Fruit fly (Drosophila melanogaster) S2 (cell line): ENCODE measurements around the gene Atg1.

Source experiments
- CG8478 ChIP-seq: fragments of >200 bp; optimal IDR thresholded peaks from 2 replicates; lab custom pipeline; 2018
- CTCF ChIP-seq, 2 experiments: fragments of >200 bp; optimal IDR thresholded peaks; 2 replicates each; lab custom pipeline; 2018

Atg1 gene

DNA sequence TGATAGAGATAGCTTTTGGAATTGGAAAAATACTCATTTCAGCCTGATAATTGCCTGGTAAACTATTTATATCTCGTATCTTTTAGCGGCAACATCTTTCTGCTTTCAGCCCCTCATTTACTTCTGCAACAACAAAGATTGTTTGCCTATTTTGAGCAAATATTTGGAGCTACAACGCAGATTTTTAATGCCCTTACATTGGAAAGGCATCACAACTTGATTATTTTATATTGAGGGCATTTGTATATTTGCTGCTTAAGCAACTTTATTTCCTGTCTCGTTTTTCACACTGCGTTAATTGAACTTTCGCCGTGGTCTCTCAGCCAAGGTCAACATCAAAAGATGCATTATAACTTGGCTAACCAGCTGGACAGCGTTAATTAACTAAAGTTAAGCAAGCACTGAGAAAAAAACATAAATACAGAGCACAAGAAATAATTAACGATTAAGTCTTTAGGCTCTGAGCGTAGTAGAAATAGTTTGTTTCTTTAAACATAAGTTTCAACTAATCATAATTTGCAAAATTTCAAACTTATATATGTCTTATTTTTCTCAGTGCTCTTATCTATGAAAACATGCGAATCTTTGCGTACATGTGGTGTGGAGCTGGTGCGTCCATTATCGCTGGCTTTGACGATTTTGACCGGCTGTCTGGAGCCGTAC lies 26.5 kb upstream of the Atg1 start:
- TF ChIP-seq CG8478 (lab: Kevin White, UChicago): no peak
- TF ChIP-seq CTCF (optimal IDR thresholded peaks at IDR 0.05; lab: Kevin White, UChicago): no peak

DNA sequence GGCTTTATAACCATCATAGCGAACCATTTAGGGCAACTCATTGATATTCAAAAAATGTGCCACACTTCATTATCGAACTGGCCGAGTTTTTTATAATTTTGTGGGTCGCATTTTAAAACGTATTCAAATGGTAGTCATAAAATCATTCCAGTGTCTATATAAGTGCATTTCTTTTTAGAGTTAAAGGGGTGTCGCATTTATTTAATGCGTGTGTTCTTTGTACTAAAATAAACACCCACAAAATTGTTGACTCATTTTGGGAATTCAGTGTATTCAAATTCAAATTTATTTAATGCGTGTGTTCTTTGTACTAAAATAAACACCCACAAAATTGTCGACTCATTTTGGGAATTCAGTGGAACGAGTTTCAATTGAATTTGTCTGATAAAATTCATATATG lies 25.5 kb upstream of the Atg1 start:
- TF ChIP-seq CTCF (optimal IDR thresholded peaks at IDR 0.05; lab: Kevin White, UChicago) (no peak), CG8478 (lab: Kevin White, UChicago) (no peak)

DNA sequence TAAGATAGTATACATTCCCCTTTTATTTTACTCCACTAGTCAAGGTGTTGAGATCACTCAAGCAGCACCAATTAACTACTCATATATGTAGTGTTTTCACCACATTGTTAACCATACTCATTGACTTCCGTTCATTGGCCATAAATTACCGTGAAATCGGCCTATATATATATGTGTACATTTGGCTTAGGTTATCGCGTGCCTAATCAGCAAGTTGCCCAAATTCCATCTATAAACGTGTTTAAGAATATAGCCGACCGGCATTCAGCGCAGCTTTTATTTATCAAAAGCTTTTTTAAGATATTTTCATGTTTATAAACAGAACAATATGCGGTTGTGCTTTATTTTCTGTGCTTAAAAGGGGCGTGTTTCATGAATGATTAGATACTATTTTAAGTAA lies 23.6 kb upstream of the Atg1 start:
- no peak for TF ChIP-seq CTCF (optimal IDR thresholded peaks at IDR 0.05; lab: Kevin White, UChicago)
- no peak for TF ChIP-seq CG8478 (lab: Kevin White, UChicago)

- no peak for TF ChIP-seq CG8478 (lab: Kevin White, UChicago)
- TF ChIP-seq CTCF (optimal IDR thresholded peaks at IDR 0.05; lab: Kevin White, UChicago): no peak
Observed at dm6 chr3L:12827705-12828104, 22.8 kb upstream of the Atg1 start.

DNA sequence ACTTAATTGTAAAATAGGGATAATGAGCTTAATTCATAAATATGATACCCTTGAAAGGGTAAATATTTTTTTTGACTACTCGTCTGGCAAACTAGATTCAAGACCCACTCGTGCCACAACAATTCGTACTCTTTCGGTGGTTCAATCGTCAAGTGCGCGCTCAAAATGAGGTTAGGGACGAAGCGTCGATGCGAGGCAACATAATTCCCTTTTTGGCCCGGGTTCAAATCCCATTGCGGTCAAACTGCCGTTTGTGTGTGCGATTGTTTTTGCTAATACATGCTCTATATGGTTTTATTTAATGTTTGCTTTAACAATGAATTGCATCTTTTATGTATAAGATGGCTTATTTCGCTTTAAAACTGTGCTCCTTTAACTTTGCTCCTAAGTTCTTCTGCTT lies 10.8 kb upstream of the Atg1 start:
- TF ChIP-seq CG8478 (lab: Kevin White, UChicago) (no peak), CTCF (optimal IDR thresholded peaks at IDR 0.05; lab: Kevin White, UChicago) (no peak)

- TF ChIP-seq CG8478 (lab: Kevin White, UChicago) (no peak), CTCF (optimal IDR thresholded peaks at IDR 0.05; lab: Kevin White, UChicago) (no peak)
Observed at dm6 chr3L:12814806-12815205, 9.9 kb upstream of the Atg1 start.

DNA sequence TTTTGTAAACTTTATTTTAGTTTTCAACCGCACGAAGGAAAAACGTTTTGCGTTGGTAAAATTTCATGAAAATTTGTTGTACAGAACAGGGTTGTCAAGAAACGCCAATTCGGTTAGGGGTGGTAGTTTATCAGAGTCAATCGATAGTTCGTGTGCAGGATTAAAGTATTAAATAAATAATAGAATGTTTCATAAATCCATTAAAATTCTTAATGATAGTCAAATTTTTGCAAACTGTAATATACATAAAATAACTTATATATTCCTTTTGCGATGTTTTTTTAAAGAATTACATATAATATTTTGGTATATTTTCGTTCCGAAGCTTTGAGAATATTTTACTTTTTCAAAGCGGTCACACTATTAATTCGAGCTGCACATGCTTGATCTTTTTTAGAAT lies 9.0 kb upstream of the Atg1 start, which contains the start of the genes Sf3a2 and CG42588:
Gene Sf3a2 (minus strand): TSS at position 113 of the 400 bp plus-strand sequence.
Gene CG42588 (plus strand): TSS at position 348 of the 400 bp plus-strand sequence.
- no peak for TF ChIP-seq CG8478 (lab: Kevin White, UChicago)
- TF ChIP-seq CTCF (optimal IDR thresholded peaks at IDR 0.05; lab: Kevin White, UChicago): no peak

DNA sequence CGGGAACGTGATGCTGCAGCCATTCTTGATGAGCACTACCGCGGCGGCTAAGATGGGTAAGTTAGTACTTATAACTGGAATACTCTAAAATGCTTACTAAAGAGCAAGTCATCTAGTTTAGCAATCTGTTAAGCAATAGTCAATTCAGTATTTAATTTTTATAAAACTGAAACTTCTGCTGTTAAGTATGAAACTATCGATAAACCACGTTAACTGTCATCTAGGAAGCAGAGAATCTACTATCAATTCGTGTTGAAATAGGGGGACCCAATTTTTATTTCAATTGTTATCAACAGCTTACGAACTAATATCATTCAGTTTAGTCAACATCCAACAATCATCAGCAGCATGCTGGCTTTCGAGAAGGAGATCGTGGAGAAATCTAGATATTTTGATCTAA lies 3.5 kb upstream of the Atg1 start, which contains the start of gene CG32110:
Gene CG32110 (plus strand): TSS at position 301 of the 400 bp plus-strand sequence.
- TF ChIP-seq CG8478 (lab: Kevin White, UChicago) (no peak), CTCF (optimal IDR thresholded peaks at IDR 0.05; lab: Kevin White, UChicago) (no peak)

DNA sequence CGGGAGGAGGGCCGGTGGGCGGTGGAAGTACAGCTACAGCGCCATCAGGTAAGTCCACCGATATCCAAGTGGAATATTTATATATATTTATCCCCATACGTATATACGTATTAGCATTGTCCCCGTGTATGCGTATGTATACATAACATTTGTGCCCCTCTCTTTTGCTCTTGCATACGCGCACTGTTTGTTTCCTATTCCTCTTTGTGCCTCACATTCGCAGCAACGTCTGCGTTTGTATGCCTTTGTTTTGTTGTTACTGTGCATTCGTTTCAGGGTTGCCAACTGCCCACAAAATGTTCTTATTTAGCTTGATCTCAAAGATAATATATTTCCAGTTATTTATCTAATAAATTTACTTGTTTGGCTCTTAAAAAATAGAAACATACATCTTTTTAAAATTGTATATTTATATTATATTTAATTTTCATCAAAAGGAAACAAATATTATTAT lies 1.4 kb upstream of the Atg1 start:
- TF ChIP-seq CG8478 (lab: Kevin White, UChicago) (no peak), CTCF (optimal IDR thresholded peaks at IDR 0.05; lab: Kevin White, UChicago) (no peak)

DNA sequence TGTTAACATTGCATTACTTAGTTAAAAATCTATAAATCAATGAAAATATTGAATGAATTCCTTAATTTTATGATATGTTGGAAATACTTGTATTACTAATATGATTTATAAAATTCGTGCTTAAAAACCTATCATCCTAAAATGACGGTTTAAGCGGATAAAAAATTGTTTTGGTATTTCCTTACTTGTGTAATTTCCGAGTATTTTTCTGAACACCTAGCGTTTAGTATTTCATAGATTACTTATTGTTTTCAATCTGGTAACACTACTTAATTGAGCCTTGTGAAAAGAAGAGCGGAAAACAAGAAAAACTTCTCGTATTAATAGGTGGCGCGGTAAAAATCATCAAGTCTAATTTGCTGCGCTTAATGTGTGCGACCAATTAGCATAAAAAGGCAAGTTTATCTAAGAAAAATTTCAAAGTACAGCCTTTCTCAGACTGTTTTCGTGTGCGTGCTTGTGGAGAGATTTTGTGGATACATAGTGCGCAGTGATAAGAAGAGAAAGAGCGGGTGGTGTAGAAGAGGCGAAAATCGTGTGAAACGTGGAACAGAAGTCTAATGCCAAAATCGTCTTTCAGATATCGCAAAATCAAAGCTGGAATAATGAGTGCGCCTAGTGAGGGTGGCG lies 859 bp upstream of the Atg1 start, which contains the start of gene Sap130:
Gene Sap130 (plus strand): TSS at position 243 of the 630 bp plus-strand sequence.
- TF ChIP-seq CG8478 (lab: Kevin White, UChicago): no peak
- TF ChIP-seq CTCF (optimal IDR thresholded peaks at IDR 0.05; lab: Kevin White, UChicago): peak; percentile 35

dm6 chr3L:12804035-12804729 lies 734 bp downstream of the Atg1 start:
- TF ChIP-seq CG8478 (lab: Kevin White, UChicago) (no peak), CTCF (optimal IDR thresholded peaks at IDR 0.05; lab: Kevin White, UChicago) (no peak)

dm6 chr3L:12803159-12804034 lies 1.5 kb downstream of the Atg1 start:
- TF ChIP-seq CTCF (optimal IDR thresholded peaks at IDR 0.05; lab: Kevin White, UChicago) (no peak), CG8478 (lab: Kevin White, UChicago) (no peak)

- TF ChIP-seq CTCF (optimal IDR thresholded peaks at IDR 0.05; lab: Kevin White, UChicago): no peak
- no peak for TF ChIP-seq CG8478 (lab: Kevin White, UChicago)
Observed at dm6 chr3L:12802443-12802865, 2.5 kb downstream of the Atg1 start.

DNA sequence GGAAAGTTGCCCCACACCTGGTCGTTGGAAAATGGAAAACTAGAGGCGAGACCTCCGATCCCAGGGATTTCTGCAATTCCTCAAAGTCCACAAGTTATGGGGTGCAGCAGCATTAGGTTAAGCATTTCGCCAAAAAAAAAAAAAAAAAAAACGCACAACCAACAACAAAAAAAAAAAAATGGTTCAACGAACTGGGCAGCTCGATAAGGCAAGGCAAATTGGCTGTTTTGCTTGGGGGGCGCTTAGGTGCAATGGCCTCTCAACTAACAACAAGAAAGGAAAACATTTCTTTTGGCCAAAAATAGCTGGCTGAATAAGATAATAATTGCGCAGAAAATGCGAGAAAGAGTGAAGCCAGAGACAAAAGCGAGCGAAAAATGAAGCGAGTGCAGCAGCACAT lies 4.7 kb downstream of the Atg1 start:
- no peak for TF ChIP-seq CTCF (optimal IDR thresholded peaks at IDR 0.05; lab: Kevin White, UChicago)
- TF ChIP-seq CG8478 (lab: Kevin White, UChicago): no peak
